Fruit fly (Drosophila melanogaster) whole organism, prepupa: ENCODE data around the gene Taf4.

Source experiments
- Blimp-1 ChIP-seq: fragments of 200-800 bp; sonication (Bioruptor generic); optimal IDR thresholded peaks from 3 replicates; lab custom pipeline; 2017; ENCODE audit warnings: missing biosample characterization, missing genetic modification characterization, mild to moderate bottlenecking, moderate library complexity, missing genetic modification reagents
- CG10669 ChIP-seq: fragments of 200-800 bp; sonication (Bioruptor generic); optimal IDR thresholded peaks from 3 replicates; lab custom pipeline; 2018; ENCODE audit warnings: missing biosample characterization, mild to moderate bottlenecking, missing genetic modification characterization, moderate library complexity
- CG11294 ChIP-seq: fragments of 200-800 bp; sonication (Bioruptor generic); IDR thresholded peaks from 2 replicates; pipeline ENCODE4 v1.3.6; 2022; ENCODE audit warnings: missing biosample characterization, missing genetic modification characterization
- CG15336 ChIP-seq: fragments of 200-800 bp; sonication (Bioruptor generic); IDR thresholded peaks from 2 replicates; pipeline ENCODE4 v1.3.6; 2022; ENCODE audit warnings: missing biosample characterization, missing genetic modification characterization
- CG1621 ChIP-seq: fragments of 200-800 bp; sonication (Bioruptor generic); optimal IDR thresholded peaks from 3 replicates; lab custom pipeline; 2018; ENCODE audit warnings: missing biosample characterization, mild to moderate bottlenecking, missing genetic modification characterization
- CG16779 ChIP-seq: fragments of 200-800 bp; sonication (Bioruptor generic); optimal IDR thresholded peaks from 3 replicates; lab custom pipeline; 2017; ENCODE audit warnings: missing biosample characterization, mild to moderate bottlenecking, missing genetic modification characterization
- CG31627 ChIP-seq: fragments of 200-800 bp; sonication (Bioruptor generic); optimal IDR thresholded peaks from 3 replicates; lab custom pipeline; 2016; ENCODE audit warnings: missing biosample characterization, missing genetic modification characterization
- CG3919 ChIP-seq: fragments of 200-800 bp; sonication (Bioruptor generic); optimal IDR thresholded peaks from 3 replicates; lab custom pipeline; 2016; ENCODE audit warnings: missing biosample characterization, missing genetic modification characterization
- CG4318 ChIP-seq: fragments of 200-800 bp; sonication (Bioruptor generic); optimal IDR thresholded peaks from 3 replicates; lab custom pipeline; 2017; ENCODE audit warnings: missing biosample characterization, mild to moderate bottlenecking, missing genetic modification characterization
- CG6276 ChIP-seq: fragments of 200-800 bp; sonication (Bioruptor generic); optimal IDR thresholded peaks from 2 replicates; lab custom pipeline; 2017; ENCODE audit warnings: missing biosample characterization, mild to moderate bottlenecking, missing genetic modification characterization
- CG6792 ChIP-seq: fragments of 200-800 bp; sonication (Bioruptor generic); optimal IDR thresholded peaks from 3 replicates; lab custom pipeline; 2016; ENCODE audit warnings: missing biosample characterization, missing genetic modification characterization
- CG6808 ChIP-seq: fragments of 200-800 bp; sonication (Bioruptor generic); optimal IDR thresholded peaks from 3 replicates; lab custom pipeline; 2017; ENCODE audit warnings: missing biosample characterization, missing genetic modification characterization, mild to moderate bottlenecking, moderate library complexity, missing genetic modification reagents
- CG8119 ChIP-seq: fragments of 200-800 bp; sonication (Bioruptor generic); IDR thresholded peaks from 3 replicates; pipeline ENCODE4 v1.3.6; 2022; ENCODE audit warnings: missing biosample characterization, missing genetic modification characterization
- CG8319 ChIP-seq: fragments of 200-800 bp; sonication (Bioruptor generic); optimal IDR thresholded peaks from 3 replicates; lab custom pipeline; 2016; ENCODE audit warnings: missing biosample characterization, missing genetic modification characterization
- CG9139 ChIP-seq: fragments of 200-800 bp; sonication (Bioruptor generic); optimal IDR thresholded peaks from 3 replicates; lab custom pipeline; 2017; ENCODE audit warnings: missing biosample characterization, mild to moderate bottlenecking, missing genetic modification characterization
- Eip75B ChIP-seq: fragments of 200-800 bp; sonication (Bioruptor generic); optimal IDR thresholded peaks from 3 replicates; lab custom pipeline; 2016; ENCODE audit warnings: missing biosample characterization, missing genetic modification characterization
- Eip78C ChIP-seq: fragments of 200-800 bp; sonication (Bioruptor generic); peaks from one replicate; lab custom pipeline; 2016; ENCODE audit warnings: missing biosample characterization, missing genetic modification characterization
- Eip93F ChIP-seq: fragments of 200-800 bp; sonication (Bioruptor generic); optimal IDR thresholded peaks from 2 replicates; lab custom pipeline; 2016; ENCODE audit warnings: missing biosample characterization, mild to moderate bottlenecking, missing genetic modification characterization
- Ets21C ChIP-seq: fragments of 200-800 bp; sonication (Bioruptor generic); optimal IDR thresholded peaks from 3 replicates; lab custom pipeline; 2016; ENCODE audit warnings: missing biosample characterization, missing genetic modification characterization
- Gug ChIP-seq: fragments of 200-800 bp; sonication (Bioruptor generic); IDR thresholded peaks from 2 replicates; pipeline ENCODE4 v1.3.6; 2022; ENCODE audit warnings: missing biosample characterization, missing genetic modification characterization
- Hr39 ChIP-seq: fragments of 200-800 bp; sonication (Bioruptor generic); optimal IDR thresholded peaks from 2 replicates; lab custom pipeline; 2016; ENCODE audit warnings: missing biosample characterization, missing genetic modification characterization
- Hr4 ChIP-seq: fragments of 200-800 bp; sonication (Bioruptor generic); optimal IDR thresholded peaks from 3 replicates; lab custom pipeline; 2016; ENCODE audit warnings: missing biosample characterization, missing genetic modification characterization
- Lpt ChIP-seq: fragments of 200-800 bp; sonication (Bioruptor generic); optimal IDR thresholded peaks from 3 replicates; lab custom pipeline; 2016; ENCODE audit warnings: missing biosample characterization, missing genetic modification characterization
- OdsH ChIP-seq: fragments of 200-800 bp; sonication (Bioruptor generic); optimal IDR thresholded peaks from 3 replicates; lab custom pipeline; 2016; ENCODE audit warnings: missing biosample characterization, missing genetic modification characterization
- Sox102F ChIP-seq: fragments of 200-800 bp; sonication (Bioruptor generic); optimal IDR thresholded peaks from 2 replicates; lab custom pipeline; 2016; ENCODE audit warnings: missing biosample characterization, mild to moderate bottlenecking, missing genetic modification characterization
- Sox14 ChIP-seq: fragments of 200-800 bp; sonication (Bioruptor generic); optimal IDR thresholded peaks from 3 replicates; lab custom pipeline; 2016; ENCODE audit warnings: missing biosample characterization, missing genetic modification characterization
- achi ChIP-seq: fragments of 200-800 bp; sonication (Bioruptor generic); optimal IDR thresholded peaks from 3 replicates; lab custom pipeline; 2016; ENCODE audit warnings: missing biosample characterization, missing genetic modification characterization
- cyc ChIP-seq: fragments of 200-800 bp; sonication (Bioruptor generic); optimal IDR thresholded peaks from 3 replicates; lab custom pipeline; 2016; ENCODE audit warnings: missing biosample characterization, missing genetic modification characterization
- dac ChIP-seq: fragments of 200-800 bp; sonication (Bioruptor generic); optimal IDR thresholded peaks from 2 replicates; lab custom pipeline; 2017; ENCODE audit warnings: missing biosample characterization, mild to moderate bottlenecking, missing genetic modification characterization
- eg ChIP-seq: fragments of 200-800 bp; sonication (Bioruptor generic); IDR thresholded peaks from 3 replicates; pipeline ENCODE4 v1.3.6; 2022; ENCODE audit warnings: missing biosample characterization, missing genetic modification characterization
- esn ChIP-seq: fragments of 200-800 bp; sonication (Bioruptor generic); optimal IDR thresholded peaks from 2 replicates; lab custom pipeline; 2016; ENCODE audit warnings: missing biosample characterization, mild to moderate bottlenecking, missing genetic modification characterization, moderate library complexity
- fd59A ChIP-seq: fragments of 200-800 bp; sonication (Bioruptor generic); optimal IDR thresholded peaks from 2 replicates; lab custom pipeline; 2017; ENCODE audit warnings: missing biosample characterization, mild to moderate bottlenecking, missing genetic modification characterization, missing genetic modification reagents
- net ChIP-seq: fragments of 200-800 bp; sonication (Bioruptor generic); optimal IDR thresholded peaks from 3 replicates; lab custom pipeline; 2016; ENCODE audit warnings: missing biosample characterization, missing genetic modification characterization
- salr ChIP-seq, 2 experiments: fragments of 200-800 bp; sonication (Bioruptor generic); optimal IDR thresholded peaks; 3 replicates each; lab custom pipeline; 2016 to 2018; ENCODE audit warnings: missing biosample characterization in 2 of 2, missing genetic modification characterization in 2 of 2, mild to moderate bottlenecking in 1 of 2
- ss ChIP-seq, 2 experiments: fragments of 200-800 bp; sonication (Bioruptor generic); optimal IDR thresholded peaks; 2 replicates in 1 of 2; 3 replicates in 1 of 2; lab custom pipeline; 2017 to 2018; ENCODE audit warnings: mild to moderate bottlenecking in 2 of 2, missing biosample characterization in 2 of 2, missing genetic modification characterization in 2 of 2, moderate library complexity in 1 of 2
- svp ChIP-seq: fragments of 200-800 bp; sonication (Bioruptor generic); peaks from one replicate; lab custom pipeline; 2016; ENCODE audit warnings: missing biosample characterization, missing genetic modification characterization
- topi ChIP-seq: fragments of 200-800 bp; sonication (Bioruptor generic); optimal IDR thresholded peaks from 3 replicates; lab custom pipeline; 2016; ENCODE audit warnings: missing biosample characterization, missing genetic modification characterization

The Taf4 gene

DNA sequence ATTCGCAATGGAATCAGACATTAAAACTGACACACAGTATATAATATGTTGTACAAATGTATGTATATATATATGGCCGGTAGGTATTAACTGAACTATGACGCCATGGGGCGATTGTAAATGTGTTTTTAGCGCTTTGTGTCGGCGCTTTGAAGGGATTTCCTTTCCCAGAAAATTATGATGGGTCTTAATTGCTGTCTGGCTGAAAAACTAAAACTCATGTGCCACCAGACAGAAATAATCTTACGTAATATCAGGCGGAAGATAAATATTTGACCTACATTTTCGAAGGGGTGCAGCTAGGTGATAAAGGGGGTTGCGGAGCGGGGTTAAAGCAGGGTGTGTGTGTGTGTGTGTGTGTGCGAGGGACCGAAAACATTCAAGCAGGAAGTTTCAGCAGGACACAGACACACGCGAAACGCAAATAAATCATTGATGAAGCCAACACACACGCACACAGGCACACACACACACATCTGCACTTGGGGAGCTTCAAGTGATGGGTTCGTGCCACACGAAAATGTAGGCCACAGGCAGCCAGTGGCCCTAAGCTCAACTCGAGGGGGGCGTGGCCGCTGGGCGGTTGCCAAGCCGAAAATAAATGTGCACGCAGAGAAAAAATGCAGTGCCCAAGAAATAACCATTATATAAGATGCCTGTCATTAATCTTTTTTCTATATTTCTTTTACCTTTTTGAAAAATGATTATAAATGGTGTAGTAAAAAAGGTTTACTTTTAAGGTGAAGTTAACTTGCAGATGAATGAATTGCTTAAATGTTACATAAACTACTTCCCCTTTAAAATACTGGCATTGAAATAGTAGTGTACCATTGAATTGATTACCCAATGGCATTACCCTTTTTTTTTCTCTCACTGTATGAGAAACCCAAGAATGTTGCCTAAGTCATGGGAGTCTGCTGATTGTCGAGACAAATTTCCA is 44.5 kb downstream of the Taf4 start (continued):
- TF ChIP-seq salr (GFP tag; optimal IDR thresholded peaks at IDR 0.05; lab: Kevin White, UChicago) (peak in 1 of 2 experiments; percentile 71), cyc (peak; percentile 11), OdsH (GFP tag; lab: Kevin White, UChicago) (peak; percentile 56), topi (GFP tag; lab: Kevin White, UChicago) (peak; percentile 42), Blimp-1 (GFP tag; lab: Kevin White, UChicago) (no peak), CG11294 (GFP tag; lab: Robert Waterston, UW) (peak; percentile 52; the same call in 1 of the 2 replicates), dac (GFP tag; lab: Kevin White, UChicago) (no peak), Sox14 (GFP tag; lab: Kevin White, UChicago) (peak; percentile 59), CG31627 (GFP tag; lab: Kevin White, UChicago) (peak; percentile 37), CG16779 (peak; percentile 52)
- TF ChIP-seq, all 60 proteins: peak for 45

DNA sequence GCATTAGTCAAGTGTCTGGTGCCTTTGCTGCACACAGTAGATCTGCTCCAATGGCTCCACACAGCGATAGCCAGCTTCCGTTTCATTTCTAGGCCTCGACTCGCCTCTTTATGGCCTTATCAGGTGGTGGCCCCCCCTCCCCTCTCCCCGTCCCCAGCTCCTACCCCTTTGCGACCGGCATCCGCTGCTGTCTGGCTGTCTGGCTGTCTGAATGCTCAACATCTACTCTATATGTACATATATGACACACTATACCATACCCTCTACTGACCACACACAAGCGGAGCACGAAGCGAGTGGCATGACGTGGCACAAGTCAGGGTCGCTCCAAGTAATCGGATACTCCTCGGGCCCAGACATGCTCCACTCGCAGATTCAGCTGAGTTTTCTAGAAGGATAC is 45.3 kb downstream of the Taf4 start:
- TF ChIP-seq salr (GFP tag; optimal IDR thresholded peaks at IDR 0.05; lab: Kevin White, UChicago) (peak in 1 of 2 experiments; percentile 5), Eip78C (no peak), CG1621 (tag; lab: Kevin White, UChicago) (no peak), ss (GFP tag; optimal IDR thresholded peaks at IDR 0.05; lab: Kevin White, UChicago) (peak; percentile 7 to 32), CG9139 (GFP tag; lab: Kevin White, UChicago) (no peak), eg (GFP tag; lab: Robert Waterston, UW) (peak; percentile 29; the same call in 1 of the 3 replicates), CG8319 (GFP tag; lab: Kevin White, UChicago) (no peak), achi (no peak), Sox102F (GFP tag; lab: Kevin White, UChicago) (no peak), Eip75B (GFP tag; lab: Kevin White, UChicago) (no peak)

DNA sequence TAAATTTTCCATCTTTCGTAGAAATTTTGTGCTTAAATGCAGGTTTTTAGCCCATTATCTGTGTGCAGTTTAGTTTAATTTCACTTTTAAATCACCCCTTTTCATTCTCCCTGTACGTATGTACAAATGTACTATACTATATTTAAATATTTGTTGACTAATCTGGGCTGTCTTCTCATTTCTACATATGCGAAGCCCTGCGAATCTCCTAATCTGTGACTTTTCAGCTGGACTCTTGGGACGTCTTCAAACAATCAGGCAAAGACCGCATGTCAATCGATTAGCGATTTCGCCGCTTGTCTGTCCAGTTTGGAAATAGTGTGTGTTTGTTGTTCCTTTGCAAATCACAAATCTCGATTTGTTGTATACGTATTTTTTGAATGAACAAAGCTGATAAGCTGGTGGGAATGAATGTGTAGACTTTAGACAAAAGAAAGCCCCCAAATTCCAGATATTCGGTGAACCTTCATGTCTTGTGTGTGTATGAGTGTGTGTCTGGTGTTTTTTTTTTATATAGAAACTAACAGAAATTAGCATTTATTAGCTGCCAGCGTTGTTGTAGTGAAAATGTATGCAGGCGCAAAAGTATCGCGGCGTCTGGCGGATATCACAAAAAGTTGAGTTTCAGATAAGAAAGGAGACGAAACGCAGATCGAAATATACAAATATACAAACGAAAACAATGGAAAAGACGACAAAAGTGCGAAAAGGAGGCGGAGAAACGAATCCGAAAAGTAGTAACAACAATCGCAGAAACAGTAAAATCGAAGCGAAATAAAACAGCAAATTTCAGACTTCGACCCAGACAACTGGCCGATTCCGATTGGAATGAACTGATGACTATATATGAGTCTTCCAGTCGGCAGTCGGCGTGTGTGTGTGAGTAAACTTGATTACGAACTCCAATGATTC is 46.4 kb downstream of the Taf4 start:
- TF ChIP-seq CG6792 (GFP tag; lab: Kevin White, UChicago), result no peak
- TF ChIP-seq ss (GFP tag; optimal IDR thresholded peaks at IDR 0.05; lab: Kevin White, UChicago), result peak; percentile 37 to 63
- no peak for TF ChIP-seq Sox102F (GFP tag; lab: Kevin White, UChicago)
- peak; percentile 9 for TF ChIP-seq CG3919 (GFP tag; lab: Kevin White, UChicago)
- TF ChIP-seq CG6808 (GFP tag; lab: Kevin White, UChicago), result peak; percentile 11
- TF ChIP-seq svp, result peak; percentile 75

DNA sequence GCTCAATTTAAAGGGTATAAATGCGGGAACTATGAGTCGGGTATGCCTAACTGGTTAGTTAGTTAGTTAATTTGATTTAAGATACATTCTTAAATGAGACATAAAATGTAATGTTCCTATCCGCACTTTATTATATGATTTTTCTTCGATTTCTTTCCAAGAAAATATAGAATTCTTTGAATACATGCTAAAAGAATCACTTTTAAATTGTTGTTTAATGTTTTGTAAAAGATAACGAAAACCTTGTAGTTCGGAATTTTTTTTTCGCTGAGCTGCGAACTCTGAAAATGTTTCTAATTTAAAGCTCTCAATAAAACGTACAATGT is 47.0 kb downstream of the Taf4 start:
- TF ChIP-seq Lpt (GFP tag; lab: Kevin White, UChicago) (no peak), CG15336 (no peak), CG4318 (GFP tag; lab: Kevin White, UChicago) (peak; percentile 1), Hr4 (GFP tag; lab: Kevin White, UChicago) (peak; percentile 10), Eip78C (peak; percentile 69), svp (peak; percentile 59), OdsH (GFP tag; lab: Kevin White, UChicago) (peak; percentile 11)
- TF ChIP-seq, all 60 proteins: peak for 5

DNA sequence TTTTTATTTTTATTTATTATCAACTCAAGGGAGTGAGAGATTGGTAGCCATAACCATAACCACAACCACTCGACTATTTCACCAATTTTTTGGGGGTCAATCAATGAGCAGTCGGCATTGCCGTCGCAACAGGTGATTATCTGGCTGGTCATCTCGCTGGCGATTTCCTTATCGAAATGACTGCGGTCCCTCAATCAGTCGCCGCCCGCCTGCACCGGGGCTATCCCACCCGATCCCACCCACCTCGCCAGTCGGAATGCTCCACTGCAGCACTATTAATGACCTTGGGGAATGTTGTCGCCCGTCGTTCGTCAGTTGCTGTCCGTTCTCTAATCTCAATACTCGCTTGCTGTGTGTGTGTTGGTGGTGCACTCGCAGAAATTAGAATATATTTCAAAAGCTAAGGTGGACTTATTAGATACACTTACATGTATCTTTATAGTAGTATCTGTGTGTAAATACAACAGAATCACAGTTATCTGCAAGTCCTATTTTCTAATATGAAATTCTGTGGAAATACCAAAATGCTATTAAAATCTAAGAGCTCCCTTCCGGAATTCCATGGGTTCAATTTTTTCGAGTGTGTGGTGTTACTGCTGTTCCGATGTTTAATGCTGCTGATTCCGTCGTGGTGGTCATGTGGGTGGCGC is 47.5 kb downstream of the Taf4 start:
- TF ChIP-seq Eip78C (peak; percentile 73), OdsH (GFP tag; lab: Kevin White, UChicago) (peak; percentile 44), Sox102F (GFP tag; lab: Kevin White, UChicago) (no peak), CG10669 (peak; percentile 22), CG9139 (GFP tag; lab: Kevin White, UChicago) (no peak), esn (GFP tag; lab: Kevin White, UChicago) (peak; percentile 22), net (GFP tag; lab: Kevin White, UChicago) (peak; percentile 27), dac (GFP tag; lab: Kevin White, UChicago) (no peak), CG6276 (GFP tag; lab: Kevin White, UChicago) (no peak), Ets21C (GFP tag; lab: Kevin White, UChicago) (no peak), Eip93F (GFP tag; lab: Kevin White, UChicago) (no peak), CG8119 (GFP tag; lab: Robert Waterston, UW) (peak; percentile 57), fd59A (GFP tag; lab: Kevin White, UChicago) (no peak), Hr39 (peak; percentile 32), ss (GFP tag; optimal IDR thresholded peaks at IDR 0.05; lab: Kevin White, UChicago) (no peak), CG6792 (GFP tag; lab: Kevin White, UChicago) (peak; percentile 1), Gug (GFP tag; lab: Robert Waterston, UW) (0 out of 2 replicates have a peak, but pooled peaks have one; percentile 17)
